Worm (Caenorhabditis elegans) whole organism, L2 larva: ENCODE data around the gene str-211.

ENCODE experiments used
- C34F6.9 ChIP-seq: fragments of 150-350 bp; optimal IDR thresholded peaks from 2 replicates; lab custom pipeline; 2014; ENCODE audit warnings: missing biosample characterization, missing genetic modification characterization
- F13H6.1 ChIP-seq: sonication (generic microtip); optimal IDR thresholded peaks from 2 replicates; lab custom pipeline; 2016; ENCODE audit warnings: missing genetic modification characterization, missing compliant biosample characterization
- R02D3.7 ChIP-seq: fragments of 150-350 bp; optimal IDR thresholded peaks from 2 replicates; lab custom pipeline; 2014; ENCODE audit warnings: missing biosample characterization, missing genetic modification characterization
- ZK546.5 ChIP-seq: sonication (generic microtip); optimal IDR thresholded peaks from 2 replicates; lab custom pipeline; 2017; ENCODE audit warnings: missing biosample characterization, missing genetic modification characterization
- alr-1 ChIP-seq: fragments of 150-350 bp; optimal IDR thresholded peaks from 2 replicates; lab custom pipeline; 2014; ENCODE audit warnings: missing biosample characterization, missing genetic modification characterization
- ama-1 ChIP-seq: fragments of 150-350 bp; optimal IDR thresholded peaks from 2 replicates; lab custom pipeline; 2018; ENCODE audit warnings: inconsistent platforms
- blmp-1 ChIP-seq: sonication (generic microtip); optimal IDR thresholded peaks from 2 replicates; lab custom pipeline; 2017; ENCODE audit warnings: missing genetic modification characterization, mild to moderate bottlenecking, missing compliant biosample characterization, antibody characterized with exemption, moderate library complexity; ENCODE audit not compliant: insufficient read depth
- ceh-16 ChIP-seq: fragments of 150-350 bp; optimal IDR thresholded peaks from 2 replicates; lab custom pipeline; 2014; ENCODE audit warnings: missing biosample characterization, missing genetic modification characterization
- crh-2 ChIP-seq: sonication (generic microtip); optimal IDR thresholded peaks from 2 replicates; lab custom pipeline; 2017; ENCODE audit warnings: missing biosample characterization, missing genetic modification characterization
- egl-27 ChIP-seq: sonication (generic microtip); optimal IDR thresholded peaks from 3 replicates; lab custom pipeline; 2017; ENCODE audit warnings: missing biosample characterization, missing genetic modification reagents, missing genetic modification characterization
- elt-1 ChIP-seq: fragments of 150-350 bp; optimal IDR thresholded peaks from 2 replicates; lab custom pipeline; 2014; ENCODE audit warnings: missing biosample characterization, missing genetic modification characterization
- elt-3 ChIP-seq: sonication (generic microtip); optimal IDR thresholded peaks from 2 replicates; lab custom pipeline; 2017; ENCODE audit warnings: missing biosample characterization, missing genetic modification characterization
- fos-1 ChIP-seq: fragments of 150-350 bp; optimal IDR thresholded peaks from 2 replicates; lab custom pipeline; 2014; ENCODE audit warnings: missing biosample characterization, missing genetic modification characterization
- lin-11 ChIP-seq: fragments of 150-350 bp; sonication (generic microtip); optimal IDR thresholded peaks from 2 replicates; lab custom pipeline; 2014; ENCODE audit warnings: missing biosample characterization, missing genetic modification characterization, inconsistent platforms, mixed read lengths
- lin-39 ChIP-seq: fragments of 150-350 bp; optimal IDR thresholded peaks from 2 replicates; lab custom pipeline; 2014; ENCODE audit warnings: missing biosample characterization, missing genetic modification reagents, missing genetic modification characterization
- mab-5 ChIP-seq: fragments of 150-350 bp; optimal IDR thresholded peaks from 2 replicates; lab custom pipeline; 2014; ENCODE audit warnings: missing biosample characterization, missing genetic modification characterization
- mbf-1 ChIP-seq: sonication (generic microtip); optimal IDR thresholded peaks from 2 replicates; lab custom pipeline; 2017; ENCODE audit warnings: missing biosample characterization, missing genetic modification characterization
- nhr-10 ChIP-seq: sonication (generic microtip); optimal IDR thresholded peaks from 2 replicates; lab custom pipeline; 2017; ENCODE audit warnings: missing biosample characterization, missing genetic modification characterization
- nhr-11 ChIP-seq: fragments of 150-350 bp; optimal IDR thresholded peaks from 2 replicates; lab custom pipeline; 2014; ENCODE audit warnings: missing biosample characterization, missing genetic modification characterization
- nhr-129 ChIP-seq: fragments of 150-350 bp; optimal IDR thresholded peaks from 2 replicates; lab custom pipeline; 2014; ENCODE audit warnings: missing biosample characterization, missing genetic modification characterization
- nhr-21 ChIP-seq: fragments of 150-350 bp; optimal IDR thresholded peaks from 2 replicates; lab custom pipeline; 2014; ENCODE audit warnings: missing biosample characterization, missing genetic modification characterization
- nhr-237 ChIP-seq: fragments of 150-350 bp; optimal IDR thresholded peaks from 2 replicates; lab custom pipeline; 2014; ENCODE audit warnings: missing biosample characterization, missing genetic modification characterization
- nhr-25 ChIP-seq: fragments of 150-350 bp; sonication (generic microtip); optimal IDR thresholded peaks from 3 replicates; lab custom pipeline; 2014; ENCODE audit warnings: missing biosample characterization, missing genetic modification characterization
- nhr-77 ChIP-seq: fragments of 150-350 bp; optimal IDR thresholded peaks from 2 replicates; lab custom pipeline; 2014; ENCODE audit warnings: missing biosample characterization, missing genetic modification characterization
- peb-1 ChIP-seq: fragments of 150-350 bp; optimal IDR thresholded peaks from 2 replicates; lab custom pipeline; 2014; ENCODE audit warnings: missing biosample characterization, missing genetic modification characterization
- sem-4 ChIP-seq: fragments of 150-350 bp; optimal IDR thresholded peaks from 2 replicates; lab custom pipeline; 2014; ENCODE audit warnings: missing biosample characterization, missing genetic modification reagents, missing genetic modification characterization
- skn-1 ChIP-seq: sonication (generic microtip); optimal IDR thresholded peaks from 2 replicates; lab custom pipeline; 2017; ENCODE audit warnings: missing biosample characterization, missing genetic modification characterization
- sma-9 ChIP-seq, 2 experiments: fragments of 150-350 bp in 1 of 2; sonication (generic microtip) in 1 of 2; optimal IDR thresholded peaks; 2 replicates each; lab custom pipeline; 2014 to 2016; ENCODE audit warnings: missing genetic modification characterization in 2 of 2, mild to moderate bottlenecking in 1 of 2, missing biosample characterization in 1 of 2, missing compliant biosample characterization in 1 of 2, missing genetic modification reagents in 1 of 2, moderate library complexity in 1 of 2
- snpc-4 ChIP-seq: fragments of 150-350 bp; optimal IDR thresholded peaks from 2 replicates; lab custom pipeline; 2014; ENCODE audit warnings: missing biosample characterization, missing genetic modification characterization
- unc-39 ChIP-seq: fragments of 150-350 bp; optimal IDR thresholded peaks from 2 replicates; lab custom pipeline; 2014; ENCODE audit warnings: missing biosample characterization, missing genetic modification characterization
- zag-1 ChIP-seq: fragments of 150-350 bp; optimal IDR thresholded peaks from 2 replicates; lab custom pipeline; 2014; ENCODE audit warnings: missing biosample characterization, missing genetic modification characterization
- ztf-4 ChIP-seq: fragments of 150-350 bp; optimal IDR thresholded peaks from 2 replicates; lab custom pipeline; 2014; ENCODE audit warnings: missing biosample characterization, missing genetic modification characterization

Gene str-211

ce11 chrV:4929842-4930241 lies 14.3 kb downstream of the str-211 start, which contains the start of gene str-205:
TSS of gene str-205 (minus strand) at chrV:4929942.
- TF ChIP-seq C34F6.9 (tag; lab: Kevin White, UChicago) (no peak), F13H6.1 (no peak), snpc-4 (tag; lab: Kevin White, UChicago) (no peak), nhr-77 (tag; lab: Kevin White, UChicago) (no peak), nhr-237 (tag; lab: Kevin White, UChicago) (no peak), unc-39 (tag; lab: Kevin White, UChicago) (no peak)

ce11 chrV:4926371-4926770 lies 17.7 kb downstream of the str-211 start, which contains the start of gene srh-21:
TSS of gene srh-21 (plus strand) at chrV:4926671.
- TF ChIP-seq fos-1 (tag; lab: Kevin White, UChicago), result no peak
- no peak for TF ChIP-seq nhr-129 (tag; lab: Kevin White, UChicago)
- no peak for TF ChIP-seq mab-5 (tag; lab: Kevin White, UChicago)
- TF ChIP-seq ztf-4, result no peak
- no peak for TF ChIP-seq sem-4 (tag; lab: Kevin White, UChicago)
- TF ChIP-seq egl-27 (tag; lab: Kevin White, UChicago), result no peak
- no peak for TF ChIP-seq zag-1
- no peak for TF ChIP-seq ceh-16 (tag; lab: Kevin White, UChicago)
- TF ChIP-seq elt-3 (tag; lab: Kevin White, UChicago), result no peak
- TF ChIP-seq nhr-237 (tag; lab: Kevin White, UChicago), result no peak
- TF ChIP-seq nhr-21 (tag; lab: Kevin White, UChicago), result no peak
- TF ChIP-seq sma-9 (GFP tag; optimal IDR thresholded peaks at IDR 0.05; lab: Kevin White, UChicago), result no peak
- TF ChIP-seq sma-9 (tag; optimal IDR thresholded peaks at IDR 0.05; lab: Kevin White, UChicago), result no peak
- no peak for TF ChIP-seq R02D3.7 (tag; lab: Kevin White, UChicago)
- TF ChIP-seq, all 48 proteins: peak for 0

- TF ChIP-seq nhr-21 (tag; lab: Kevin White, UChicago), result no peak
- no peak for TF ChIP-seq nhr-129 (tag; lab: Kevin White, UChicago)
- TF ChIP-seq nhr-10 (tag; lab: Kevin White, UChicago), result no peak
- TF ChIP-seq skn-1 (tag; lab: Kevin White, UChicago), result no peak
- no peak for TF ChIP-seq crh-2 (tag; lab: Kevin White, UChicago)
- TF ChIP-seq peb-1, result no peak
- no peak for TF ChIP-seq nhr-11 (tag; lab: Kevin White, UChicago)
- TF ChIP-seq lin-11, result no peak
- no peak for TF ChIP-seq alr-1
- TF ChIP-seq snpc-4 (tag; lab: Kevin White, UChicago), result no peak
These were observed 19.5 kb downstream of the str-211 start, which contains the start of gene srh-20 for ce11 chrV:4924618-4925017. TSS of gene srh-20 (plus strand) at chrV:4924918.

ce11 chrV:4922024-4922423 lies 22.1 kb downstream of the str-211 start, which contains the start of gene srh-22:
TSS of gene srh-22 (plus strand) at chrV:4922324.
- TF ChIP-seq lin-11, result no peak

ce11 chrV:4920690-4921152 lies 23.4 kb downstream of the str-211 start, which contains the start of the genes C02E7.8 and srh-23:
TSS of gene C02E7.8 (minus strand) at chrV:4920790.
TSS of gene srh-23 (plus strand) at chrV:4921102.
- no peak for TF ChIP-seq nhr-21 (tag; lab: Kevin White, UChicago)

ce11 chrV:4918664-4919257 lies 25.4 kb downstream of the str-211 start, which contains the start of gene C02E7.6:
TSS of gene C02E7.6 (plus strand) at chrV:4919207.
- TF ChIP-seq nhr-25, result peak; percentile 90
- TF ChIP-seq peb-1, result no peak
- TF ChIP-seq C34F6.9 (tag; lab: Kevin White, UChicago), result no peak
- no peak for TF ChIP-seq mbf-1 (tag; lab: Kevin White, UChicago)
- no peak for TF ChIP-seq ama-1 (lab: Kevin White, UChicago)
- no peak for TF ChIP-seq lin-39
- peak; percentile 76 for TF ChIP-seq sem-4 (tag; lab: Kevin White, UChicago)
- TF ChIP-seq elt-1, result peak; percentile 18
- TF ChIP-seq blmp-1 (tag; lab: Kevin White, UChicago), result peak; percentile 94
- TF ChIP-seq R02D3.7 (tag; lab: Kevin White, UChicago), result no peak
- TF ChIP-seq nhr-21 (tag; lab: Kevin White, UChicago), result peak; percentile 32
- no peak for TF ChIP-seq fos-1 (tag; lab: Kevin White, UChicago)
- peak; percentile 23 for TF ChIP-seq sma-9 (GFP tag; optimal IDR thresholded peaks at IDR 0.05; lab: Kevin White, UChicago)
- TF ChIP-seq sma-9 (tag; optimal IDR thresholded peaks at IDR 0.05; lab: Kevin White, UChicago), result no peak
- no peak for TF ChIP-seq ZK546.5 (tag; lab: Kevin White, UChicago)
- TF ChIP-seq nhr-11 (tag; lab: Kevin White, UChicago), result peak; percentile 12
